Fruit fly (Drosophila melanogaster) whole organism, prepupa: Measurements from ENCODE around the gene CG32170.

ENCODE experiments used
- Blimp-1 ChIP-seq: fragments of 200-800 bp; sonication (Bioruptor generic); optimal IDR thresholded peaks from 3 replicates; lab custom pipeline; 2017; ENCODE audit warnings: missing biosample characterization, missing genetic modification characterization, mild to moderate bottlenecking, moderate library complexity, missing genetic modification reagents
- CG10631 ChIP-seq: fragments of 200-800 bp; sonication (Bioruptor generic); optimal IDR thresholded peaks from 2 replicates; lab custom pipeline; 2016; ENCODE audit warnings: missing biosample characterization, missing genetic modification characterization
- CG10669 ChIP-seq: fragments of 200-800 bp; sonication (Bioruptor generic); optimal IDR thresholded peaks from 3 replicates; lab custom pipeline; 2018; ENCODE audit warnings: missing biosample characterization, mild to moderate bottlenecking, missing genetic modification characterization, moderate library complexity
- CG11294 ChIP-seq: fragments of 200-800 bp; sonication (Bioruptor generic); IDR thresholded peaks from 2 replicates; pipeline ENCODE4 v1.3.6; 2022; ENCODE audit warnings: missing biosample characterization, missing genetic modification characterization
- CG11762 ChIP-seq: fragments of 200-800 bp; sonication (Bioruptor generic); optimal IDR thresholded peaks from 3 replicates; lab custom pipeline; 2016; ENCODE audit warnings: missing biosample characterization, missing genetic modification characterization; ENCODE audit not compliant: insufficient read depth
- CG15336 ChIP-seq: fragments of 200-800 bp; sonication (Bioruptor generic); IDR thresholded peaks from 2 replicates; pipeline ENCODE4 v1.3.6; 2022; ENCODE audit warnings: missing biosample characterization, missing genetic modification characterization
- CG3032 ChIP-seq: fragments of 200-800 bp; optimal IDR thresholded peaks from 2 replicates; lab custom pipeline; 2019; ENCODE audit warnings: missing biosample characterization, mild to moderate bottlenecking, missing genetic modification characterization, moderate library complexity
- CG31627 ChIP-seq: fragments of 200-800 bp; sonication (Bioruptor generic); optimal IDR thresholded peaks from 3 replicates; lab custom pipeline; 2016; ENCODE audit warnings: missing biosample characterization, missing genetic modification characterization
- CG4318 ChIP-seq: fragments of 200-800 bp; sonication (Bioruptor generic); optimal IDR thresholded peaks from 3 replicates; lab custom pipeline; 2017; ENCODE audit warnings: missing biosample characterization, mild to moderate bottlenecking, missing genetic modification characterization
- CG6163 ChIP-seq: fragments of 200-800 bp; sonication (Bioruptor generic); IDR thresholded peaks from 3 replicates; pipeline ENCODE4 v1.3.6; 2022; ENCODE audit warnings: missing biosample characterization, missing genetic modification characterization
- CG6276 ChIP-seq: fragments of 200-800 bp; sonication (Bioruptor generic); optimal IDR thresholded peaks from 2 replicates; lab custom pipeline; 2017; ENCODE audit warnings: missing biosample characterization, mild to moderate bottlenecking, missing genetic modification characterization
- CG6792 ChIP-seq: fragments of 200-800 bp; sonication (Bioruptor generic); optimal IDR thresholded peaks from 3 replicates; lab custom pipeline; 2016; ENCODE audit warnings: missing biosample characterization, missing genetic modification characterization
- CG6808 ChIP-seq: fragments of 200-800 bp; sonication (Bioruptor generic); optimal IDR thresholded peaks from 3 replicates; lab custom pipeline; 2017; ENCODE audit warnings: missing biosample characterization, missing genetic modification characterization, mild to moderate bottlenecking, moderate library complexity, missing genetic modification reagents
- CG7368 ChIP-seq: fragments of 200-800 bp; sonication (Bioruptor generic); optimal IDR thresholded peaks from 3 replicates; lab custom pipeline; 2016; ENCODE audit warnings: missing biosample characterization, missing genetic modification characterization
- CG8119 ChIP-seq: fragments of 200-800 bp; sonication (Bioruptor generic); IDR thresholded peaks from 3 replicates; pipeline ENCODE4 v1.3.6; 2022; ENCODE audit warnings: missing biosample characterization, missing genetic modification characterization
- CG8632 ChIP-seq: fragments of 200-800 bp; sonication (Bioruptor generic); optimal IDR thresholded peaks from 3 replicates; lab custom pipeline; 2016; ENCODE audit warnings: missing biosample characterization, missing genetic modification characterization
- Eip75B ChIP-seq: fragments of 200-800 bp; sonication (Bioruptor generic); optimal IDR thresholded peaks from 3 replicates; lab custom pipeline; 2016; ENCODE audit warnings: missing biosample characterization, missing genetic modification characterization
- Eip78C ChIP-seq: fragments of 200-800 bp; sonication (Bioruptor generic); peaks from one replicate; lab custom pipeline; 2016; ENCODE audit warnings: missing biosample characterization, missing genetic modification characterization
- Eip93F ChIP-seq: fragments of 200-800 bp; sonication (Bioruptor generic); optimal IDR thresholded peaks from 2 replicates; lab custom pipeline; 2016; ENCODE audit warnings: missing biosample characterization, mild to moderate bottlenecking, missing genetic modification characterization
- Ets21C ChIP-seq: fragments of 200-800 bp; sonication (Bioruptor generic); optimal IDR thresholded peaks from 3 replicates; lab custom pipeline; 2016; ENCODE audit warnings: missing biosample characterization, missing genetic modification characterization
- Ets96B ChIP-seq: fragments of 200-800 bp; optimal IDR thresholded peaks from 2 replicates; lab custom pipeline; 2019; ENCODE audit warnings: missing biosample characterization, mild to moderate bottlenecking, missing genetic modification characterization, moderate library complexity
- Lpt ChIP-seq: fragments of 200-800 bp; sonication (Bioruptor generic); optimal IDR thresholded peaks from 3 replicates; lab custom pipeline; 2016; ENCODE audit warnings: missing biosample characterization, missing genetic modification characterization
- OdsH ChIP-seq: fragments of 200-800 bp; sonication (Bioruptor generic); optimal IDR thresholded peaks from 3 replicates; lab custom pipeline; 2016; ENCODE audit warnings: missing biosample characterization, missing genetic modification characterization
- Smox ChIP-seq: fragments of 200-800 bp; sonication (Bioruptor generic); optimal IDR thresholded peaks from 3 replicates; lab custom pipeline; 2016; ENCODE audit warnings: missing biosample characterization, missing genetic modification characterization
- Sox15 ChIP-seq: fragments of 200-800 bp; sonication (Bioruptor generic); optimal IDR thresholded peaks from 3 replicates; lab custom pipeline; 2016; ENCODE audit warnings: missing biosample characterization, missing genetic modification characterization
- achi ChIP-seq: fragments of 200-800 bp; sonication (Bioruptor generic); optimal IDR thresholded peaks from 3 replicates; lab custom pipeline; 2016; ENCODE audit warnings: missing biosample characterization, missing genetic modification characterization
- acj6 ChIP-seq: fragments of 200-800 bp; sonication (Bioruptor generic); optimal IDR thresholded peaks from 3 replicates; lab custom pipeline; 2016; ENCODE audit warnings: missing biosample characterization, missing genetic modification characterization
- cyc ChIP-seq: fragments of 200-800 bp; sonication (Bioruptor generic); optimal IDR thresholded peaks from 3 replicates; lab custom pipeline; 2016; ENCODE audit warnings: missing biosample characterization, missing genetic modification characterization
- dac ChIP-seq: fragments of 200-800 bp; sonication (Bioruptor generic); optimal IDR thresholded peaks from 2 replicates; lab custom pipeline; 2017; ENCODE audit warnings: missing biosample characterization, mild to moderate bottlenecking, missing genetic modification characterization
- eg ChIP-seq: fragments of 200-800 bp; sonication (Bioruptor generic); IDR thresholded peaks from 3 replicates; pipeline ENCODE4 v1.3.6; 2022; ENCODE audit warnings: missing biosample characterization, missing genetic modification characterization
- esn ChIP-seq: fragments of 200-800 bp; sonication (Bioruptor generic); optimal IDR thresholded peaks from 2 replicates; lab custom pipeline; 2016; ENCODE audit warnings: missing biosample characterization, mild to moderate bottlenecking, missing genetic modification characterization, moderate library complexity
- fd85E ChIP-seq: fragments of 200-800 bp; sonication (Bioruptor generic); optimal IDR thresholded peaks from 3 replicates; lab custom pipeline; 2016; ENCODE audit warnings: missing biosample characterization, missing genetic modification characterization
- fkh ChIP-seq: fragments of 200-800 bp; sonication (Bioruptor generic); optimal IDR thresholded peaks from 3 replicates; lab custom pipeline; 2017; ENCODE audit warnings: missing biosample characterization, mild to moderate bottlenecking, missing genetic modification characterization, moderate library complexity
- lz ChIP-seq: fragments of 200-800 bp; sonication (Bioruptor generic); optimal IDR thresholded peaks from 3 replicates; lab custom pipeline; 2016; ENCODE audit warnings: missing biosample characterization, missing genetic modification characterization
- pdm3 ChIP-seq: fragments of 200-800 bp; sonication (Bioruptor generic); optimal IDR thresholded peaks from 3 replicates; lab custom pipeline; 2016; ENCODE audit warnings: missing biosample characterization, missing genetic modification characterization
- spab ChIP-seq: fragments of 200-800 bp; sonication (Bioruptor generic); optimal IDR thresholded peaks from 2 replicates; lab custom pipeline; 2017; ENCODE audit warnings: missing biosample characterization, mild to moderate bottlenecking, missing genetic modification characterization, missing genetic modification reagents
- ss ChIP-seq, 2 experiments: fragments of 200-800 bp; sonication (Bioruptor generic); optimal IDR thresholded peaks; 2 replicates in 1 of 2; 3 replicates in 1 of 2; lab custom pipeline; 2017 to 2018; ENCODE audit warnings: mild to moderate bottlenecking in 2 of 2, missing biosample characterization in 2 of 2, missing genetic modification characterization in 2 of 2, moderate library complexity in 1 of 2
- svp ChIP-seq: fragments of 200-800 bp; sonication (Bioruptor generic); peaks from one replicate; lab custom pipeline; 2016; ENCODE audit warnings: missing biosample characterization, missing genetic modification characterization
- topi ChIP-seq: fragments of 200-800 bp; sonication (Bioruptor generic); optimal IDR thresholded peaks from 3 replicates; lab custom pipeline; 2016; ENCODE audit warnings: missing biosample characterization, missing genetic modification characterization
- vri ChIP-seq: fragments of 200-800 bp; sonication (Bioruptor generic); optimal IDR thresholded peaks from 3 replicates; lab custom pipeline; 2016; ENCODE audit warnings: missing biosample characterization, mild to moderate bottlenecking, missing genetic modification characterization

CG32170 gene

DNA sequence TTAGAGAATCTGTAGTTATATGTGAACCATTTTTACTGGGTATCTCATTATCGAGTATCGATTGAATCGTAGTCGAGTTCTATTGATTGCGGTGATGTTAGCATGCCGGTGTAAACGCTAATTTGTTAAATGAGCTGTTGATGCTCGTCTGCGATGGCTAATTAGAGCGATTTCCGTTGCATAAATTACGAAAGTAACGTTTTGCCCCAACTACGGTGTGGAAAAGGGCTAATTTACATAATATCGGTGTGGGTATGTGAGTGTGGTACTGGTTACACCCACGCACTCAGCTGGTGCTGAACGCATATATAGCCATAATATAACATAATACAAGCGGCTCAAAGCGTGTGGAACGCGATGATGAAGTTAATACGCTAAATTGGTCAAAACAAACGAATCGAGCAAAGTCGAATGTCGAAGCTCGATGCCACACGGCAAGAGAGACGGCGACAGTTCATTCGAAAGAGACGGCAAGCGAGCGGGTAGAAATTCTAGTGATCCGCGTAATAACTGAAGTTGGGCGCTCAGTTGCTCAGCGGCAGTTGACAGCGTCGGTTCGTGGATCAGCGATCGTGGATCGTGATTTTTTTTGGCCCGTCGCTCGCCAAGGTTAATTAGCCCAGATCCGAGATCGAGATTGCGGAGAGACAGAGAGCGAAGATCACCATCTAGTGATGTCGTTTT, at the start of gene CG32170:
Gene CG32170, plus strand, starts transcription at position 525 of the 684 bp plus-strand sequence.
- TF ChIP-seq Eip78C (peak; percentile 48), eg (GFP tag; lab: Robert Waterston, UW) (peak; percentile 33; the same call in 2 of the 3 replicates), CG10669 (GFP tag; lab: Kevin White, UChicago) (no peak), CG6163 (GFP tag; lab: Robert Waterston, UW) (0 out of 3 replicates have a peak, but pooled peaks have one; percentile 34), CG11762 (GFP tag; lab: Kevin White, UChicago) (no peak), fkh (GFP tag; lab: Kevin White, UChicago) (peak; percentile 10), svp (GFP tag; lab: Kevin White, UChicago) (peak; percentile 57), vri (GFP tag; lab: Kevin White, UChicago) (peak; percentile 2)

DNA sequence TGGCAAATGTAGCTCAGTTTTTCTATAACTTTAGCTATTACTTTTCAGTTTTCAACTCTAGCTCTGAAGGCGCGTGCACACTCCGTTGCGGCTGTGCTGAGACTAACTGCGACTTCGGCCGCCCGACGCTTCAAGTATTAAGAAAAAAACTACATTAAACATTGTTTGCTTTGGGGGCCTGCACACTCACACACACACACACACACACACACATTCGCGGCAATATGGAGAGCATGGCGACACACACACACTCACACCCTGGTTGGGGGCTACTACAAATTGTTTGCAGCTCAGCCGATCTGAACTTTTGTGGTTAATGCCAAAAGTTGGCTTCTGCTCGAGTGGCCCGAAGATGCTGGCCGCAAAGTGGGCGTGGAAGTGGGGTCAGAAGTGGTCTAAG, 48.1 kb upstream of the CG32170 start, which contains the start of gene CG13024:
Gene CG13024, minus strand, starts transcription at position 108 of the 400 bp plus-strand sequence.
- TF ChIP-seq achi (GFP tag; lab: Kevin White, UChicago) (no peak), fd85E (GFP tag; lab: Kevin White, UChicago) (no peak), Sox15 (GFP tag; lab: Kevin White, UChicago) (no peak), CG31627 (GFP tag; lab: Kevin White, UChicago) (no peak), CG7368 (GFP tag; lab: Kevin White, UChicago) (no peak), CG8632 (GFP tag; lab: Kevin White, UChicago) (no peak), CG6808 (GFP tag; lab: Kevin White, UChicago) (no peak), Lpt (GFP tag; lab: Kevin White, UChicago) (no peak), Eip78C (no peak), Eip93F (GFP tag; lab: Kevin White, UChicago) (no peak), CG6163 (GFP tag; lab: Robert Waterston, UW) (no peak), CG10631 (no peak), CG4318 (GFP tag; lab: Kevin White, UChicago) (no peak), Blimp-1 (GFP tag; lab: Kevin White, UChicago) (no peak), CG11294 (GFP tag; lab: Robert Waterston, UW) (no peak)
- TF ChIP-seq, all 60 proteins: peak for 0

dm6 chr3L:16829983-16830382, 47.1 kb upstream of the CG32170 start:
- TF ChIP-seq svp (GFP tag; lab: Kevin White, UChicago) (no peak), CG6163 (GFP tag; lab: Robert Waterston, UW) (no peak), fkh (GFP tag; lab: Kevin White, UChicago) (no peak), Lpt (GFP tag; lab: Kevin White, UChicago) (no peak), topi (GFP tag; lab: Kevin White, UChicago) (no peak), Blimp-1 (GFP tag; lab: Kevin White, UChicago) (peak; percentile 34), Eip75B (peak; percentile 27), CG15336 (GFP tag; lab: Robert Waterston, UW) (no peak), esn (GFP tag; lab: Kevin White, UChicago) (no peak), CG8119 (GFP tag; lab: Robert Waterston, UW) (no peak), CG4318 (GFP tag; lab: Kevin White, UChicago) (no peak), CG10631 (no peak), CG3032 (tag; lab: Kevin White, UChicago) (no peak), Ets96B (tag; lab: Kevin White, UChicago) (no peak)

DNA sequence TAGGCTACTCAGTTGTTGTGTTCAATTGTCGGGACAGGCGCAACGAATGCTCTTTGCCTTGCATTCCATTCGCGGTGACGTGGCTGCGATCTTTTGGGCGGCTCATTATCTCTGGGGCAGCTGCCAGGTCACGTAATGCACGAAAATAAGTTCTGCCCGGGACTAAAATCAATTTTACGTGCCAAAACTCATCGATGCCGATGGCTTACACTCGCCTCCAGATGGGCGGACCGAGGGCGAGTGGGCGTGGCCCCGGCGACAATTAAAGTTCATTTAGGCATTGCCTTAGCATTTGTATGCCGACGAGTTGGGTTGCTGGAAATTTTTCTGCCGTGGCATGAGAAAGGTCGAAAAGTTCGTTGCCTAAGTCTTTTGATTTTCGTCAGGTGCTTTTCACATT, 40.4 kb upstream of the CG32170 start:
- TF ChIP-seq cyc (GFP tag; lab: Kevin White, UChicago), result no peak
- no peak for TF ChIP-seq acj6 (GFP tag; lab: Kevin White, UChicago)
- no peak for TF ChIP-seq Blimp-1 (GFP tag; lab: Kevin White, UChicago)
- TF ChIP-seq Sox15 (GFP tag; lab: Kevin White, UChicago), result no peak
- no peak for TF ChIP-seq CG10669 (GFP tag; lab: Kevin White, UChicago)
- TF ChIP-seq OdsH, result no peak
- TF ChIP-seq, all 60 proteins: peak for 0

DNA sequence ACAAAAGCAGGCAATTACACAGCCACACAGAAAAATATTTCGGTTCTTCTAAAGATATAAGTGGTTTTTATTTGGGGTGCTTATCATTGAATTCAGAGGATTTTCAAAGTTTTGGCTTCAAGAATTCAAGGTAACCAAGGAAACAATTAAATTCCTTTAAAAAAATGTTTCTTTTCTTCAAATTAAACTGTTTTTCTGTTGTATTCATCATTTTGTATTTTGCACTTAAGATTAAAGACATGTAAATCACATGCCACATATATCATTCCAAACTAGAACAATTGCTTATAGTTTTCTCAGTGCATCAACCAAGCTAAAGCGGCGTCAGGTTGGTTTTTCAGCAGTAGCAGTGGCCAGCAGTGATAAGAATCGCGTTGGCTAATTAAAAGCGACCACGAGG, 36.6 kb upstream of the CG32170 start:
- TF ChIP-seq Ets21C (GFP tag; lab: Kevin White, UChicago) (no peak), dac (GFP tag; lab: Kevin White, UChicago) (no peak), Smox (no peak), CG3032 (tag; lab: Kevin White, UChicago) (peak; percentile 5), CG6276 (GFP tag; lab: Kevin White, UChicago) (no peak), lz (GFP tag; lab: Kevin White, UChicago) (no peak), CG8119 (GFP tag; lab: Robert Waterston, UW) (no peak), CG6808 (GFP tag; lab: Kevin White, UChicago) (peak; percentile 5), Sox15 (GFP tag; lab: Kevin White, UChicago) (no peak), pdm3 (GFP tag; lab: Kevin White, UChicago) (peak; percentile 7), ss (GFP tag; optimal IDR thresholded peaks at IDR 0.05; lab: Kevin White, UChicago) (peak in 1 of 2 experiments; percentile 22), CG8632 (GFP tag; lab: Kevin White, UChicago) (peak; percentile 3), CG6792 (GFP tag; lab: Kevin White, UChicago) (no peak), esn (GFP tag; lab: Kevin White, UChicago) (no peak), fd85E (GFP tag; lab: Kevin White, UChicago) (no peak), CG6163 (GFP tag; lab: Robert Waterston, UW) (no peak), spab (peak; percentile 16)
